Fruit fly (Drosophila melanogaster) whole organism: Measurements from ENCODE around the gene Obp99a.

Experiments used
- CG8478 ChIP-seq: fragments of >200 bp; optimal IDR thresholded peaks from 2 replicates; lab custom pipeline; 2018; ENCODE audit warnings: inconsistent platforms
- Dll ChIP-seq: fragments of >200 bp; optimal IDR thresholded peaks from 2 replicates; lab custom pipeline; 2017
- usp ChIP-seq: fragments of >200 bp; optimal IDR thresholded peaks from 2 replicates; lab custom pipeline; 2017; ENCODE audit warnings: missing biosample characterization, missing genetic modification characterization, mixed read lengths

- TF ChIP-seq CG8478 (lab: Kevin White, UChicago) (no peak), Dll (lab: Kevin White, UChicago) (no peak), usp (GFP tag; lab: Kevin White, UChicago) (no peak)
These were observed 45.4 kb downstream of the Obp99a start, which contains the start of gene Obp99b for dm6 chr3R:29716782-29717317.
